Fruit fly (Drosophila melanogaster): ENCODE data around the gene CG42537.

The CG42537 gene

DNA sequence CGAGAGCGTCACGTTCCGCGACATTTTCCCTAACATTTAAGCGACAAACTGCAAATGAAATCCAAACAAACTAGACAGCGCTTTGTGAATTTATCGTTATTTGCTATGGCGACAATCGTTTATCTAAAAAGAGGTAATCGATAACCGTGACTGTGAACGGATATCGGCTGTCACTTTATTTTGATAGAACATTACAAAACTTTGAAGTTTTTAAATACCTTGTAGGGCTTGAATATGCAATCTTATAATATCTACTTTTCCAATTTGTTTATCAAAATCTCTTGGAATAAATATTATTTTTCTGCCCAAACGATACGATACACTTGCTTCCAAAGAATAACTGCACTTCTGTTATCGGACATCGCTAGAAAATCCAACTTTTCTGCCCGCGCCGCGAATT, 2.5 kb downstream of the CG42537 start, which contains the start of the genes CG1024 and TfIIFalpha:
Gene CG1024 (minus strand): TSS at position 200 of the 400 bp plus-strand sequence.
Gene TfIIFalpha (plus strand): TSS at position 339 of the 400 bp plus-strand sequence.
- TF ChIP-seq CG7101 (tag; optimal IDR thresholded peaks at IDR 0.05) (peak; percentile 31), bab1 (GFP tag; optimal IDR thresholded peaks at IDR 0.05) (peak; percentile 73), toe (GFP tag; optimal IDR thresholded peaks at IDR 0.05) (no peak), Mnt (GFP tag; optimal IDR thresholded peaks at IDR 0.05) (peak; percentile 31), CG12768 (GFP tag; optimal IDR thresholded peaks at IDR 0.05) (no peak), Crg-1 (GFP tag; optimal IDR thresholded peaks at IDR 0.05) (peak; percentile 5), CG33017 (tag; optimal IDR thresholded peaks at IDR 0.05) (no peak), pad (GFP tag; optimal IDR thresholded peaks at IDR 0.05) (no peak), Hr96 (GFP tag; optimal IDR thresholded peaks at IDR 0.05) (no peak), tj (GFP tag; optimal IDR thresholded peaks at IDR 0.05) (no peak), CG5204 (GFP tag; optimal IDR thresholded peaks at IDR 0.05) (no peak), CG1620 (GFP tag; optimal IDR thresholded peaks at IDR 0.05) (peak; percentile 10), CG14711 (tag; optimal IDR thresholded peaks at IDR 0.05) (no peak)

DNA sequence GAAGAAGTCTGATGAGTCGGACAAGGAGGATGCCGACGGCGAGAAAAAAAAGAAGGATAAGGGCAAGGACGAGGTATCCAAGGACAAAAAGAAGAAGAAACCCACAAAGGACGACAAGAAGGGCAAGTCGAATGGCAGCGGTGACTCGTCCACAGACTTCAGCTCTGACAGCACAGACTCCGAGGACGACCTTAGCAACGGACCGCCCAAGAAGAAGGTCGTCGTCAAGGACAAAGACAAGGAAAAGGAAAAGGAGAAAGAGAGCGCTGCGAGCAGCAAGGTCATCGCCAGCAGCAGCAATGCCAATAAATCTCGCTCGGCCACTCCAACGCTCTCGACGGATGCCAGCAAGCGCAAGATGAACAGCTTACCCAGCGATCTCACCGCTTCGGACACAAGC, 4.2 kb downstream of the CG42537 start:
- no peak for TF ChIP-seq pad (GFP tag; optimal IDR thresholded peaks at IDR 0.05)
- TF ChIP-seq CG7045 (GFP tag; optimal IDR thresholded peaks at IDR 0.05), result no peak
- no peak for TF ChIP-seq CG12768 (GFP tag; optimal IDR thresholded peaks at IDR 0.05)
- no peak for TF ChIP-seq Hr96 (GFP tag; optimal IDR thresholded peaks at IDR 0.05)
- TF ChIP-seq kay (GFP tag; ENCODE audit: borderline replicate concordance), result no peak

DNA sequence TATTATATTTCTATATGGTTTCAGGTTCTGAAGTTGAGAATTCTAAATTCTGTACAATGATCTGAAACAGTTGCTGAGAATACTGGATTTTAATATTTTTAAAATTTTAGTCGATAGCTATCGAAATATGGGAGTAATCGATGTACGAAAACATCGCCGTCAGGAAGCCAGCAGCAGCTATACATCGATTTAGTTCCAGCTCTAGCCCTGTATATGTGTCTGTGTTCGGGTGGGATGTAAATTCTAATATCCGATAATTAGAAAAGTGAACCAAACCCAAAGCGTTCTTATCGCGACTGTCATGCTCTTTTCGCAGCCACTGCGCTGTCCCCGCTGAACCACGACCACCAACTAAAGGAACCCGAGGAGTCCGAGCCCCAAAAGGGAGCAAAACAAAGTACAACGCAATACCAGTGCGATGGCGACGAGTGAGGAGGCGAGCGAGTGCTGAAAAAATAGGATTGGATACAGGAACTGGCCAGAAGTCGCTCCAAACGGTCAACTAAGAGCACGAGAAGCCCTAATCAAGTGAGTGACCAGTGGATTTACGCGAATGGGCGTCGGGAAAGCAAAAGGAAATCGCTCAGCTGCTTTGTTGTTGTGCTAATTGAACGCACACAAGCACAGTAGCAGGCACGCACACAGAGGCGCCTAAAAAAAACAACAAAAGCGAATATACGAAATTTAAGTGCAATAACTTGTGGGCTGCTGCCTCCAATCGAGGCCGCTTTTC, 5.3 kb downstream of the CG42537 start, which contains the start of gene gzl:
Gene gzl (plus strand): TSS at position 182 of the 733 bp plus-strand sequence.
- TF ChIP-seq bab1 (GFP tag; optimal IDR thresholded peaks at IDR 0.05) (no peak), CG7101 (tag; optimal IDR thresholded peaks at IDR 0.05) (no peak), kay (GFP tag; ENCODE audit: borderline replicate concordance) (no peak), CG14711 (tag; optimal IDR thresholded peaks at IDR 0.05) (no peak), ovo (GFP tag; optimal IDR thresholded peaks at IDR 0.05) (no peak), cnc (optimal IDR thresholded peaks at IDR 0.05) (no peak), CG5204 (GFP tag; optimal IDR thresholded peaks at IDR 0.05) (no peak), Crg-1 (GFP tag; optimal IDR thresholded peaks at IDR 0.05) (no peak), CG11617 (GFP tag; optimal IDR thresholded peaks at IDR 0.05) (peak; percentile 35), Clk (GFP tag; optimal IDR thresholded peaks at IDR 0.05) (no peak), CG33017 (tag; optimal IDR thresholded peaks at IDR 0.05) (no peak), toe (GFP tag; optimal IDR thresholded peaks at IDR 0.05) (no peak), CG7045 (GFP tag; optimal IDR thresholded peaks at IDR 0.05) (no peak), tj (GFP tag; optimal IDR thresholded peaks at IDR 0.05) (no peak), Hr96 (GFP tag; optimal IDR thresholded peaks at IDR 0.05) (no peak), Mnt (GFP tag; optimal IDR thresholded peaks at IDR 0.05) (peak; percentile 17), CG1620 (GFP tag; optimal IDR thresholded peaks at IDR 0.05) (peak; percentile 31), pad (GFP tag; optimal IDR thresholded peaks at IDR 0.05) (no peak), CG12768 (GFP tag; optimal IDR thresholded peaks at IDR 0.05) (peak; percentile 9), cic (GFP tag; optimal IDR thresholded peaks at IDR 0.05) (peak; percentile 46)

DNA sequence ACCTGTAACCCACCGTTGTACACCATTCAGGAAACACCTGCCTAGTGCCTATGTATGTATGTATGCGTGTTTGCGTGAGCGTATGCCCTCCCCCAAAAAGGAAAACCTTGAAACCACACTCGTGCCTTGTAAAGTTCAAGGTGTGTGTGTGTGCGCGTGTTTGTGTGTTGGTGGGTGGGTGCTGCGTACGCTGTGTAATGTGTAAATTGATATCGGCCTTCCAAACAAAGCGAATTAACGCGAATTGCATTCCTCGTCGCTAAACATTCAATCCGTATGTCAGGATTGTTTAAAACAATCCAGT, 5.8 kb downstream of the CG42537 start:
- TF ChIP-seq cic (GFP tag; optimal IDR thresholded peaks at IDR 0.05), result peak; percentile 42
- no peak for TF ChIP-seq CG5204 (GFP tag; optimal IDR thresholded peaks at IDR 0.05)

DNA sequence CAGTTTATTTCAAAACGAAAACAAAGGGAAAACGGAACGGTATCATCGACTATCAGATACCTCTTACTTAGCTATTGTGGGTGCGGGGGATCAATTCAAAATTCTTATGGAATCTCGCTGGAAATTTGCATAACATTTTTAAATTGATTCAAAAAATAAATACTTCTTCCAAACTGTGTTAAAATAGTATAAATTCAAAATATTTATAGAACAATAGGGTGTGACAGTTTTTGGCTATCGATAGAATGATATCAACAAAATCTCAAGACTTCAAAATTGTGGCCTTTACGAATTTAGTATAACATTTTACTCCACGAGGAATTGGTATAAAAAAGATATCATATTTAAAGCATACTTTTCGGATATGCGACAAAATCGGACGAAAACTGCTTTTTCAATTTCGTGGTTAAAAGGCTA, 10.8 kb downstream of the CG42537 start:
- peak; percentile 0 for TF ChIP-seq bab1 (GFP tag; optimal IDR thresholded peaks at IDR 0.05)
- TF ChIP-seq tj (GFP tag; optimal IDR thresholded peaks at IDR 0.05), result no peak
- TF ChIP-seq Hr96 (GFP tag; optimal IDR thresholded peaks at IDR 0.05), result no peak
- peak; percentile 91 for TF ChIP-seq kay (GFP tag; ENCODE audit: borderline replicate concordance)
- no peak for TF ChIP-seq Clk (GFP tag; optimal IDR thresholded peaks at IDR 0.05)
- TF ChIP-seq ovo (GFP tag; optimal IDR thresholded peaks at IDR 0.05), result no peak

DNA sequence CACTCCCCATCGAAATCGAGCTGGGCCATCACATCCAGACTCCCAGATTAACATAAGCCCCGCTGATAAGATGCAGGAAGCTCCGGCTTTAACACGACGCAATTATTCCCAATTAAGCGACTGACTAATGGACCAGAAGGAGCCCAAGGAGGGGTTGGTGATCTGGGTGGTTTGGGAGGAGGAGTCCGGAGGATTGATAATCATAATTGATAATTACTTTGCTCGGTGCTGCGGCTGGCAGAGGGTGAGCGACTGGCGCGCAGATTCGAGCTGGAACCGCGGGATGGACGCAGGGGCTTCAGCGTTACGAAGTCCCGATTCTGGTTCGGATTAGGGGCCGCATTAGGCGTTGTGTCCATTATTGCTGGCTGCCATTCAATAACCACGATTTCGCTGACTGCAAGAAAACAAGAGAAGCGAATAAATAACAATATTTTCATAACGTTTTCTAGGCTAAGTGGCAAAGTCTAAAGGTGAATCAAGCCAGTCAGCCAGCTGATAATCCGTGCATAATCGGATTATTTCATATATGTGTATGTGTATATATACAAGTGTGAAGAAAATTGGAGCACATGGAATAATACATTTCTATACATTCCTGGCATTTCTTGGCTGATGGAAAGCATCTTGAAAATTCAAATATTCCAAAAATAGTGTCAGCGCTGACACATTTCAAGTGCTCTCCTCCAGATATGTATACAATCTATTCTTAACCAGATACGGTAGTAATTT, 16.1 kb downstream of the CG42537 start:
- TF ChIP-seq bab1 (GFP tag; optimal IDR thresholded peaks at IDR 0.05), result no peak
- peak in 1 of 2 experiments; percentile 6 for TF ChIP-seq cnc (optimal IDR thresholded peaks at IDR 0.05)
- no peak for TF ChIP-seq CG14711 (tag; optimal IDR thresholded peaks at IDR 0.05)
- peak; percentile 9 for TF ChIP-seq tj (GFP tag; optimal IDR thresholded peaks at IDR 0.05)
- TF ChIP-seq toe (GFP tag; optimal IDR thresholded peaks at IDR 0.05), result no peak

DNA sequence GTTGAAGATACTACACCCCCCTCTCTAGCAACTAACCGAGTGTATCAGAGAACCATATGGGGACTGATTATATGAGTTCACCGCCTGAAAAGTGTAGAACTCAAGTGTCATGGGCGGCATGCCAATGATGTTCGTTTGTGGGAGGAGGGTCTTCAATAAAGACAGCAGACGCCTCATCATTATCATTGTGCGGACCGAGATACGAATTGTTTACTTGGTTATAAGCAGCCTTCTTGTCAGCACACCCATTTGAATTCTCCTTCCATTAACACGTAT, 16.6 kb downstream of the CG42537 start:
- TF ChIP-seq CG33017 (tag; optimal IDR thresholded peaks at IDR 0.05) (no peak), CG7045 (GFP tag; optimal IDR thresholded peaks at IDR 0.05) (no peak), tj (GFP tag; optimal IDR thresholded peaks at IDR 0.05) (no peak), kay (GFP tag; ENCODE audit: borderline replicate concordance) (no peak), CG12768 (GFP tag; optimal IDR thresholded peaks at IDR 0.05) (no peak), CG14711 (tag; optimal IDR thresholded peaks at IDR 0.05) (no peak), Mnt (GFP tag; optimal IDR thresholded peaks at IDR 0.05) (no peak), CG5204 (GFP tag; optimal IDR thresholded peaks at IDR 0.05) (no peak), Clk (GFP tag; optimal IDR thresholded peaks at IDR 0.05) (no peak), pad (GFP tag; optimal IDR thresholded peaks at IDR 0.05) (no peak), CG11617 (GFP tag; optimal IDR thresholded peaks at IDR 0.05) (no peak)
